Worm (Caenorhabditis elegans) whole organism, L1 larva: ENCODE measurements around the gene C01G12.5.

Experiments used
- Y116A8C.19 ChIP-seq: sonication (generic microtip); optimal IDR thresholded peaks from 2 replicates; lab custom pipeline; 2016; ENCODE audit warnings: missing compliant biosample characterization, missing genetic modification characterization, borderline replicate concordance
- alr-1 ChIP-seq: fragments of 200-800 bp; sonication (Bioruptor generic); optimal IDR thresholded peaks from 2 replicates; lab custom pipeline; 2018; ENCODE audit warnings: borderline replicate concordance, mild to moderate bottlenecking, missing genetic modification characterization, missing compliant biosample characterization
- aly-2 ChIP-seq: fragments of 150-350 bp; optimal IDR thresholded peaks from 2 replicates; lab custom pipeline; 2014; ENCODE audit warnings: missing biosample characterization, missing genetic modification characterization
- ceh-63 ChIP-seq: fragments of 200-800 bp; sonication (Bioruptor generic); optimal IDR thresholded peaks from 2 replicates; lab custom pipeline; 2018; ENCODE audit warnings: mild to moderate bottlenecking, missing genetic modification characterization, missing compliant biosample characterization
- ceh-82 ChIP-seq, 3 experiments: fragments of 150-350 bp in 1 of 3; sonication (generic microtip) in 2 of 3; optimal IDR thresholded peaks; 2 replicates each; lab custom pipeline; 2014 to 2017; ENCODE audit warnings: missing biosample characterization in 3 of 3, missing genetic modification characterization in 3 of 3
- ceh-88 ChIP-seq: fragments of 200-800 bp; sonication (Bioruptor generic); IDR thresholded peaks from 2 replicates; pipeline ENCODE4 v1.3.6; 2022; ENCODE audit warnings: missing genetic modification characterization, missing compliant biosample characterization
- dpl-1 ChIP-seq, 3 experiments: fragments of 150-350 bp in 2 of 3; sonication (generic microtip) in 1 of 3; optimal IDR thresholded peaks; 2 replicates each; lab custom pipeline; 2014 to 2017; ENCODE audit warnings: missing biosample characterization in 3 of 3, missing genetic modification characterization in 3 of 3, missing genetic modification reagents in 3 of 3
- dsc-1 ChIP-seq: sonication (generic microtip); optimal IDR thresholded peaks from 2 replicates; lab custom pipeline; 2016; ENCODE audit warnings: mild to moderate bottlenecking, missing genetic modification characterization, missing compliant biosample characterization
- efl-3 ChIP-seq: fragments of 200-800 bp; sonication (Bioruptor generic); optimal IDR thresholded peaks from 2 replicates; lab custom pipeline; 2018; ENCODE audit warnings: mild to moderate bottlenecking, missing genetic modification characterization, missing compliant biosample characterization
- elt-2 ChIP-seq: sonication (generic microtip); optimal IDR thresholded peaks from 2 replicates; lab custom pipeline; 2016; ENCODE audit warnings: missing genetic modification characterization, mild to moderate bottlenecking, inconsistent platforms, missing compliant biosample characterization, missing genetic modification reagents
- ets-5 ChIP-seq: fragments of 200-800 bp; sonication (Bioruptor generic); IDR thresholded peaks from 2 replicates; pipeline ENCODE4 v1.3.6; 2022; ENCODE audit warnings: missing genetic modification characterization, missing compliant biosample characterization
- fkh-8 ChIP-seq: sonication (generic microtip); optimal IDR thresholded peaks from 2 replicates; lab custom pipeline; 2016; ENCODE audit warnings: mild to moderate bottlenecking, missing genetic modification characterization, missing compliant biosample characterization
- grh-1 ChIP-seq: fragments of 200-800 bp; sonication (Bioruptor generic); IDR thresholded peaks from 2 replicates; pipeline ENCODE4 v1.3.6; 2022; ENCODE audit warnings: missing genetic modification reagents, missing genetic modification characterization, missing compliant biosample characterization
- hlh-17 ChIP-seq: fragments of 200-800 bp; sonication (Bioruptor generic); optimal IDR thresholded peaks from 2 replicates; lab custom pipeline; 2018; ENCODE audit warnings: missing genetic modification characterization, mild to moderate bottlenecking, missing compliant biosample characterization, moderate library complexity, borderline replicate concordance
- hlh-4 ChIP-seq: sonication (generic microtip); optimal IDR thresholded peaks from 2 replicates; lab custom pipeline; 2016; ENCODE audit warnings: mild to moderate bottlenecking, missing genetic modification characterization, missing compliant biosample characterization
- hpl-2 ChIP-seq: fragments of 150-350 bp; optimal IDR thresholded peaks from 2 replicates; lab custom pipeline; 2014; ENCODE audit warnings: missing biosample characterization, missing genetic modification reagents, missing genetic modification characterization
- irx-1 ChIP-seq: sonication (generic microtip); optimal IDR thresholded peaks from 2 replicates; lab custom pipeline; 2016; ENCODE audit warnings: missing genetic modification characterization, missing compliant biosample characterization
- lin-35 ChIP-seq, 2 experiments: fragments of 150-350 bp; optimal IDR thresholded peaks; 2 replicates each; lab custom pipeline; 2014; ENCODE audit warnings: missing biosample characterization in 2 of 2, missing genetic modification characterization in 2 of 2, missing genetic modification reagents in 2 of 2
- lin-39 ChIP-seq: fragments of 150-350 bp; optimal IDR thresholded peaks from 2 replicates; lab custom pipeline; 2014; ENCODE audit warnings: missing biosample characterization, missing genetic modification reagents, missing genetic modification characterization
- mab-9 ChIP-seq: fragments of 200-800 bp; sonication (Bioruptor generic); IDR thresholded peaks from 2 replicates; pipeline ENCODE4 v1.3.6; 2022; ENCODE audit warnings: missing genetic modification reagents, missing genetic modification characterization, missing compliant biosample characterization
- mef-2 ChIP-seq: fragments of 150-350 bp; optimal IDR thresholded peaks from 2 replicates; lab custom pipeline; 2014; ENCODE audit warnings: missing biosample characterization, missing genetic modification characterization
- mep-1 ChIP-seq: fragments of 150-350 bp; optimal IDR thresholded peaks from 2 replicates; lab custom pipeline; 2014; ENCODE audit warnings: missing biosample characterization, missing genetic modification characterization
- nhr-11 ChIP-seq: fragments of 150-350 bp; optimal IDR thresholded peaks from 2 replicates; lab custom pipeline; 2014; ENCODE audit warnings: missing biosample characterization, missing genetic modification characterization
- nhr-12 ChIP-seq: sonication (generic microtip); optimal IDR thresholded peaks from 2 replicates; lab custom pipeline; 2017; ENCODE audit warnings: missing biosample characterization, missing genetic modification characterization
- nhr-19 ChIP-seq: fragments of 200-800 bp; sonication (Bioruptor generic); conservative IDR thresholded peaks from 2 replicates; pipeline ENCODE4 v1.3.6; 2022; ENCODE audit warnings: missing genetic modification characterization, missing compliant biosample characterization
- nhr-20 ChIP-seq: sonication (generic microtip); optimal IDR thresholded peaks from 2 replicates; lab custom pipeline; 2016; ENCODE audit warnings: mild to moderate bottlenecking, missing genetic modification characterization, missing compliant biosample characterization
- nhr-71 ChIP-seq: sonication (generic microtip); optimal IDR thresholded peaks from 2 replicates; lab custom pipeline; 2016; ENCODE audit warnings: mild to moderate bottlenecking, missing genetic modification characterization, moderate library complexity, missing compliant biosample characterization
- nhr-84 ChIP-seq: sonication (generic microtip); optimal IDR thresholded peaks from 2 replicates; lab custom pipeline; 2017; ENCODE audit warnings: missing biosample characterization, missing genetic modification characterization
- nhr-90 ChIP-seq: sonication (generic microtip); optimal IDR thresholded peaks from 2 replicates; lab custom pipeline; 2016; ENCODE audit warnings: mild to moderate bottlenecking, missing genetic modification characterization, missing compliant biosample characterization; ENCODE audit not compliant: poor library complexity
- pag-3 ChIP-seq: sonication (generic microtip); optimal IDR thresholded peaks from 2 replicates; lab custom pipeline; 2017; ENCODE audit warnings: missing genetic modification characterization, mild to moderate bottlenecking, missing compliant biosample characterization, antibody characterized with exemption, borderline replicate concordance; ENCODE audit not compliant: insufficient read depth
- rnt-1 ChIP-seq: sonication (generic microtip); optimal IDR thresholded peaks from 2 replicates; lab custom pipeline; 2016; ENCODE audit warnings: mild to moderate bottlenecking, missing genetic modification characterization, moderate library complexity, missing compliant biosample characterization
- sptf-1 ChIP-seq: fragments of 150-350 bp; optimal IDR thresholded peaks from 2 replicates; lab custom pipeline; 2014; ENCODE audit warnings: missing biosample characterization, missing genetic modification characterization
- sup-37 ChIP-seq: fragments of 200-800 bp; sonication (Bioruptor generic); optimal IDR thresholded peaks from 2 replicates; lab custom pipeline; 2018; ENCODE audit warnings: mild to moderate bottlenecking, missing genetic modification characterization, missing compliant biosample characterization
- swsn-7 ChIP-seq: sonication (generic microtip); optimal IDR thresholded peaks from 2 replicates; lab custom pipeline; 2016; ENCODE audit warnings: missing genetic modification characterization, missing compliant biosample characterization
- tbx-2 ChIP-seq: sonication (generic microtip); optimal IDR thresholded peaks from 2 replicates; lab custom pipeline; 2016; ENCODE audit warnings: missing genetic modification characterization, missing compliant biosample characterization
- tlp-1 ChIP-seq: fragments of 150-350 bp; optimal IDR thresholded peaks from 2 replicates; lab custom pipeline; 2014; ENCODE audit warnings: missing biosample characterization, missing genetic modification characterization
- unc-130 ChIP-seq: fragments of 150-350 bp; optimal IDR thresholded peaks from 2 replicates; lab custom pipeline; 2017; ENCODE audit warnings: missing biosample characterization, missing genetic modification characterization, inconsistent platforms
- unc-30 ChIP-seq: sonication (generic microtip); optimal IDR thresholded peaks from 2 replicates; lab custom pipeline; 2017; ENCODE audit warnings: missing biosample characterization, missing genetic modification characterization
- unc-62 ChIP-seq: fragments of 150-350 bp; optimal IDR thresholded peaks from 2 replicates; lab custom pipeline; 2014; ENCODE audit warnings: missing biosample characterization, missing genetic modification reagents, missing genetic modification characterization
- unc-86 ChIP-seq: sonication (generic microtip); optimal IDR thresholded peaks from 2 replicates; lab custom pipeline; 2016; ENCODE audit warnings: missing genetic modification characterization, missing compliant biosample characterization
- unc-98 ChIP-seq: fragments of 200-800 bp; sonication (Bioruptor generic); IDR thresholded peaks from 2 replicates; pipeline ENCODE4 v1.3.6; 2022; ENCODE audit warnings: missing genetic modification characterization, missing compliant biosample characterization
- vab-15 ChIP-seq: sonication (generic microtip); optimal IDR thresholded peaks from 2 replicates; lab custom pipeline; 2017; ENCODE audit warnings: missing genotype, mild to moderate bottlenecking, missing genetic modification characterization, missing compliant biosample characterization
- xbp-1 ChIP-seq: sonication (generic microtip); optimal IDR thresholded peaks from 2 replicates; lab custom pipeline; 2016; ENCODE audit warnings: missing genetic modification characterization, missing compliant biosample characterization
- zip-4 ChIP-seq: fragments of 200-800 bp; sonication (Bioruptor generic); optimal IDR thresholded peaks from 2 replicates; lab custom pipeline; 2018; ENCODE audit warnings: mild to moderate bottlenecking, missing genetic modification characterization, moderate library complexity, missing compliant biosample characterization
- ztf-11 ChIP-seq, 2 experiments: sonication (generic microtip); optimal IDR thresholded peaks; 2 replicates each; lab custom pipeline; 2016 to 2017; ENCODE audit warnings: missing genetic modification characterization in 2 of 2, missing biosample characterization in 1 of 2, missing compliant biosample characterization in 1 of 2
- ztf-4 ChIP-seq: fragments of 150-350 bp; optimal IDR thresholded peaks from 2 replicates; lab custom pipeline; 2014; ENCODE audit warnings: missing biosample characterization, missing genetic modification characterization

C01G12.5 gene

DNA sequence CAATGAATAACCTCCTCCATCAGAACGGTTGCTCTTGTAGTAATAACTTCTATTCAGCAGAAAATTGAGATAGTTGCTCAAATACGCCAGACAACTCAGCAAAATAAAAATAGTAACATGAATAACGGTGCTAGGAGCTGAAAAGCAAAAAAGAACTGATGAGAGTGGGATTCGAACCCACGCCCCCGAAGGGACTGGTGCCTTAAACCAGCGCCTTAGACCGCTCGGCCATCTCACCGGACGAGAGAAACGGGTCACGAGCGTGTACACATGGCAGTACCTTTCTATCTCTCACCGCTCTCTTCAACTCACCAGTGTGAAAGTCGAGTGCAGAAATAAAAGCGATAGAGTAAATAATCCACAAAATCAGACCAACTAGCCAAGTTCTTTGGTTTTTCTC is 47.9 kb upstream of the C01G12.5 start (continued):
- TF ChIP-seq ztf-4 (tag; lab: Kevin White, UChicago) (no peak), mef-2 (no peak), ceh-88 (GFP tag; lab: Robert Waterston, UW) (no peak), tlp-1 (tag; lab: Kevin White, UChicago) (no peak), Y116A8C.19 (tag; lab: Kevin White, UChicago) (no peak), sup-37 (GFP tag; lab: Kevin White, UChicago) (no peak), lin-39 (no peak), dpl-1 (GFP tag; optimal IDR thresholded peaks at IDR 0.05; lab: Kevin White, UChicago) (peak; percentile 12 to 41 (median 28)), vab-15 (tag; lab: Kevin White, UChicago) (no peak), aly-2 (tag; lab: Kevin White, UChicago) (no peak), ceh-63 (GFP tag; lab: Kevin White, UChicago) (no peak), xbp-1 (tag; lab: Kevin White, UChicago) (peak; percentile 24), hpl-2 (GFP tag; lab: Kevin White, UChicago) (no peak), hlh-17 (GFP tag; lab: Kevin White, UChicago) (no peak), ets-5 (GFP tag; lab: Robert Waterston, UW) (0 out of 2 replicates have a peak, but pooled peaks have one; percentile 47), irx-1 (peak; percentile 32), nhr-12 (tag; lab: Kevin White, UChicago) (no peak), rnt-1 (tag; lab: Kevin White, UChicago) (peak; percentile 74), nhr-19 (GFP tag; lab: Robert Waterston, UW) (peak; percentile 66), elt-2 (tag; lab: Kevin White, UChicago) (no peak), nhr-90 (tag; lab: Kevin White, UChicago) (peak; percentile 39), unc-62 (no peak), grh-1 (GFP tag; lab: Robert Waterston, UW) (no peak), nhr-20 (tag; lab: Kevin White, UChicago) (peak; percentile 47), lin-35 (GFP tag; optimal IDR thresholded peaks at IDR 0.05; lab: Kevin White, UChicago) (peak; percentile 52 to 69), zip-4 (GFP tag; lab: Kevin White, UChicago) (no peak), tbx-2 (tag; lab: Kevin White, UChicago) (no peak), mep-1 (tag; lab: Kevin White, UChicago) (peak; percentile 41), fkh-8 (tag; lab: Kevin White, UChicago) (peak; percentile 39), ceh-82 (tag; optimal IDR thresholded peaks at IDR 0.05; lab: Kevin White, UChicago) (peak; percentile 12 to 60 (median 52)), dsc-1 (peak; percentile 45), efl-3 (GFP tag; lab: Kevin White, UChicago) (no peak), pag-3 (tag; lab: Kevin White, UChicago) (no peak), swsn-7 (tag; lab: Kevin White, UChicago) (peak; percentile 46), nhr-84 (no peak), alr-1 (tag; lab: Kevin White, UChicago) (no peak), ztf-11 (tag; optimal IDR thresholded peaks at IDR 0.05; lab: Kevin White, UChicago) (peak in 1 of 2 experiments; percentile 37), hlh-4 (tag; lab: Kevin White, UChicago) (no peak), unc-130 (tag; lab: Kevin White, UChicago) (peak; percentile 71), nhr-11 (tag; lab: Kevin White, UChicago) (no peak), mab-9 (GFP tag; lab: Robert Waterston, UW) (no peak), unc-30 (tag; lab: Kevin White, UChicago) (no peak), unc-86 (no peak), nhr-71 (tag; lab: Kevin White, UChicago) (no peak), unc-98 (GFP tag; lab: Robert Waterston, UW) (no peak), sptf-1 (no peak)
